Fruit fly (Drosophila melanogaster): ENCODE results near the gene CG34124.

CG34124 gene

dm6 chr2L:4997401-4998259, 39.4 kb downstream of the CG34124 start (continued):
- TF ChIP-seq CG1529 (GFP tag; optimal IDR thresholded peaks at IDR 0.05), result peak; percentile 99
- peak; percentile 96 for TF ChIP-seq CG3163 (GFP tag; optimal IDR thresholded peaks at IDR 0.05)
- peak; percentile 99 for TF ChIP-seq cato (GFP tag; optimal IDR thresholded peaks at IDR 0.05; ENCODE audit: borderline replicate concordance)
- peak; percentile 59; the same call in 1 of the 4 replicates for TF ChIP-seq Dll (GFP tag; IDR thresholded peaks at IDR 0.05; ENCODE audit: partially characterized antibody)
- TF ChIP-seq nau (GFP tag; optimal IDR thresholded peaks at IDR 0.05), result peak; percentile 98
- TF ChIP-seq tx (GFP tag; optimal IDR thresholded peaks at IDR 0.05), result peak; percentile 99
- TF ChIP-seq pita (GFP tag; optimal IDR thresholded peaks at IDR 0.05), result no peak
- TF ChIP-seq h (optimal IDR thresholded peaks at IDR 0.05), result no peak
- peak; percentile 97 for TF ChIP-seq Taf1 (GFP tag; IDR thresholded peaks at IDR 0.05)
- TF ChIP-seq Dp (GFP tag; optimal IDR thresholded peaks at IDR 0.05), result peak; percentile 48
- TF ChIP-seq CG9817 (tag; optimal IDR thresholded peaks at IDR 0.05), result peak; percentile 98
- peak; percentile 41 for TF ChIP-seq pzg (GFP tag; optimal IDR thresholded peaks at IDR 0.05)
- peak; percentile 99 for TF ChIP-seq CG12744 (GFP tag; optimal IDR thresholded peaks at IDR 0.05)
- TF ChIP-seq NC2β (GFP tag; optimal IDR thresholded peaks at IDR 0.05), result peak; percentile 99
- peak; percentile 98 for TF ChIP-seq Oaz (GFP tag; IDR thresholded peaks at IDR 0.05)
- TF ChIP-seq Sry-δ (GFP tag; optimal IDR thresholded peaks at IDR 0.05), result peak; percentile 81
- peak; percentile 98 for TF ChIP-seq ewg (GFP tag; optimal IDR thresholded peaks at IDR 0.05)
- TF ChIP-seq chinmo (GFP tag; IDR thresholded peaks at IDR 0.05; ENCODE audit: partially characterized antibody), result no peak
- TF ChIP-seq vvl (GFP tag; IDR thresholded peaks at IDR 0.05), result peak; percentile 100
- peak; percentile 99 for TF ChIP-seq CG32532 (GFP tag; IDR thresholded peaks at IDR 0.05)
- TF ChIP-seq wdn (GFP tag; IDR thresholded peaks at IDR 0.05), result peak; percentile 98
- peak; percentile 97 for TF ChIP-seq cwo (GFP tag; optimal IDR thresholded peaks at IDR 0.05)
- peak; percentile 99 for TF ChIP-seq sens-2 (GFP tag; IDR thresholded peaks at IDR 0.05)
- peak; percentile 100 for TF ChIP-seq CG34422 (GFP tag; IDR thresholded peaks at IDR 0.05)
- TF ChIP-seq CG14441 (GFP tag; IDR thresholded peaks at IDR 0.05), result peak; percentile 99
- peak; percentile 99 for TF ChIP-seq Asciz (GFP tag; optimal IDR thresholded peaks at IDR 0.05)
- peak; percentile 98 for TF ChIP-seq Ravus (GFP tag; IDR thresholded peaks at IDR 0.05)
- peak; percentile 94 for TF ChIP-seq Myb (GFP tag; optimal IDR thresholded peaks at IDR 0.05)
- peak; percentile 99 for TF ChIP-seq so (GFP tag; IDR thresholded peaks at IDR 0.05)
- TF ChIP-seq Dad (GFP tag; optimal IDR thresholded peaks at IDR 0.05), result peak; percentile 99
- no peak for TF ChIP-seq Hr39 (optimal IDR thresholded peaks at IDR 0.05)
- TF ChIP-seq CG11695 (GFP tag; IDR thresholded peaks at IDR 0.05), result peak; percentile 98
- peak; percentile 99 for TF ChIP-seq Aef1 (GFP tag; IDR thresholded peaks at IDR 0.05)
- no peak for TF ChIP-seq Sin3A (optimal IDR thresholded peaks at IDR 0.05)
- TF ChIP-seq CG18262 (tag; optimal IDR thresholded peaks at IDR 0.05), result peak; percentile 99
- TF ChIP-seq hth (optimal IDR thresholded peaks at IDR 0.05), result no peak
- peak; percentile 99 for TF ChIP-seq Xrp1 (GFP tag; IDR thresholded peaks at IDR 0.05)
- TF ChIP-seq Sox100B (GFP tag; optimal IDR thresholded peaks at IDR 0.05), result peak; percentile 97
- peak; percentile 99 for TF ChIP-seq CG9609 (GFP tag; optimal IDR thresholded peaks at IDR 0.05)
- peak; percentile 63 for TF ChIP-seq bbx (GFP tag; IDR thresholded peaks at IDR 0.05; ENCODE audit: partially characterized antibody)
- peak; percentile 99 for TF ChIP-seq CG10366 (GFP tag; IDR thresholded peaks at IDR 0.05)
- peak; percentile 99 for TF ChIP-seq CG12391 (tag; optimal IDR thresholded peaks at IDR 0.05)
- peak; percentile 99 for TF ChIP-seq Ada2b (GFP tag; IDR thresholded peaks at IDR 0.05)
- peak; percentile 98 for TF ChIP-seq vfl (GFP tag; optimal IDR thresholded peaks at IDR 0.05)
- peak; percentile 99 for TF ChIP-seq Dip3 (GFP tag; optimal IDR thresholded peaks at IDR 0.05)
- peak; percentile 99 for TF ChIP-seq jigr1 (GFP tag; IDR thresholded peaks at IDR 0.05)
- TF ChIP-seq CG15269 (tag; optimal IDR thresholded peaks at IDR 0.05), result peak; percentile 99
- TF ChIP-seq disco-r (GFP tag; optimal IDR thresholded peaks at IDR 0.05), result peak; percentile 99
- peak; percentile 97 for TF ChIP-seq trem (tag; optimal IDR thresholded peaks at IDR 0.05)
- TF ChIP-seq CG12659 (GFP tag; optimal IDR thresholded peaks at IDR 0.05), result peak; percentile 99
- TF ChIP-seq en (GFP tag; optimal IDR thresholded peaks at IDR 0.05), result peak; percentile 99

Data from whole organism, embryonic.